Worm (Caenorhabditis elegans) whole organism, L1 larva: ENCODE results near the gene hrg-7.

Source experiments
- C16A3.4 ChIP-seq: fragments of 150-350 bp; optimal IDR thresholded peaks from 2 replicates; lab custom pipeline; 2014; ENCODE audit warnings: missing biosample characterization, missing genetic modification characterization
- F16B12.6 ChIP-seq: fragments of 150-350 bp; optimal IDR thresholded peaks from 2 replicates; lab custom pipeline; 2014; ENCODE audit warnings: missing biosample characterization, missing genetic modification characterization
- aha-1 ChIP-seq: fragments of 150-350 bp; optimal IDR thresholded peaks from 2 replicates; lab custom pipeline; 2014; ENCODE audit warnings: missing biosample characterization, missing genetic modification characterization
- ama-1 ChIP-seq: fragments of 150-350 bp; optimal IDR thresholded peaks from 2 replicates; lab custom pipeline; 2014
- blmp-1 ChIP-seq: fragments of 150-350 bp; optimal IDR thresholded peaks from 2 replicates; lab custom pipeline; 2014; ENCODE audit warnings: missing biosample characterization, missing genetic modification characterization
- ceh-88 ChIP-seq: fragments of 200-800 bp; sonication (Bioruptor generic); IDR thresholded peaks from 2 replicates; pipeline ENCODE4 v1.3.6; 2022; ENCODE audit warnings: missing genetic modification characterization, missing compliant biosample characterization
- ces-1 ChIP-seq: fragments of 150-350 bp; optimal IDR thresholded peaks from 2 replicates; lab custom pipeline; 2014; ENCODE audit warnings: missing biosample characterization, missing genetic modification reagents, missing genetic modification characterization
- dpl-1 ChIP-seq, 3 experiments: fragments of 150-350 bp in 2 of 3; sonication (generic microtip) in 1 of 3; optimal IDR thresholded peaks; 2 replicates each; lab custom pipeline; 2014 to 2017; ENCODE audit warnings: missing biosample characterization in 3 of 3, missing genetic modification characterization in 3 of 3, missing genetic modification reagents in 3 of 3
- dsc-1 ChIP-seq: sonication (generic microtip); optimal IDR thresholded peaks from 2 replicates; lab custom pipeline; 2016; ENCODE audit warnings: mild to moderate bottlenecking, missing genetic modification characterization, missing compliant biosample characterization
- efl-1 ChIP-seq, 4 experiments: fragments of 150-350 bp; optimal IDR thresholded peaks in 3 of 4; peaks in 1 of 4; 1 replicate in 1 of 4; 2 replicates in 3 of 4; lab custom pipeline; 2014; ENCODE audit warnings: missing biosample characterization in 2 of 4, missing genetic modification characterization in 2 of 4, missing genetic modification reagents in 2 of 4
- egl-13 ChIP-seq: sonication (generic microtip); optimal IDR thresholded peaks from 2 replicates; lab custom pipeline; 2016; ENCODE audit warnings: missing genotype, missing genetic modification reagents, missing genetic modification characterization, missing compliant biosample characterization
- egl-27 ChIP-seq, 2 experiments: fragments of 150-350 bp in 1 of 2; sonication (generic microtip); optimal IDR thresholded peaks; 3 replicates each; lab custom pipeline; 2017 to 2018; ENCODE audit warnings: missing biosample characterization in 2 of 2, missing genetic modification characterization in 2 of 2, missing genetic modification reagents in 2 of 2
- fkh-10 ChIP-seq: sonication (generic microtip); optimal IDR thresholded peaks from 2 replicates; lab custom pipeline; 2017; ENCODE audit warnings: missing biosample characterization, missing genetic modification reagents, missing genetic modification characterization
- fos-1 ChIP-seq: fragments of 150-350 bp; optimal IDR thresholded peaks from 2 replicates; lab custom pipeline; 2014; ENCODE audit warnings: missing biosample characterization, missing genetic modification characterization
- grh-1 ChIP-seq: fragments of 200-800 bp; sonication (Bioruptor generic); IDR thresholded peaks from 2 replicates; pipeline ENCODE4 v1.3.6; 2022; ENCODE audit warnings: missing genetic modification reagents, missing genetic modification characterization, missing compliant biosample characterization
- hlh-4 ChIP-seq: sonication (generic microtip); optimal IDR thresholded peaks from 2 replicates; lab custom pipeline; 2016; ENCODE audit warnings: mild to moderate bottlenecking, missing genetic modification characterization, missing compliant biosample characterization
- hpl-2 ChIP-seq: fragments of 150-350 bp; optimal IDR thresholded peaks from 2 replicates; lab custom pipeline; 2014; ENCODE audit warnings: missing biosample characterization, missing genetic modification reagents, missing genetic modification characterization
- irx-1 ChIP-seq: sonication (generic microtip); optimal IDR thresholded peaks from 2 replicates; lab custom pipeline; 2016; ENCODE audit warnings: missing genetic modification characterization, missing compliant biosample characterization
- lin-13 ChIP-seq: fragments of 150-350 bp; optimal IDR thresholded peaks from 2 replicates; lab custom pipeline; 2014; ENCODE audit warnings: missing biosample characterization, missing genetic modification reagents, missing genetic modification characterization
- lin-15B ChIP-seq: fragments of 150-350 bp; sonication (generic microtip); optimal IDR thresholded peaks from 3 replicates; lab custom pipeline; 2014; ENCODE audit warnings: missing biosample characterization, missing genetic modification characterization
- lir-3 ChIP-seq: sonication (generic microtip); optimal IDR thresholded peaks from 2 replicates; lab custom pipeline; 2016; ENCODE audit warnings: mild to moderate bottlenecking, missing genetic modification characterization, moderate library complexity, missing compliant biosample characterization; ENCODE audit not compliant: poor library complexity
- mab-9 ChIP-seq: fragments of 200-800 bp; sonication (Bioruptor generic); IDR thresholded peaks from 2 replicates; pipeline ENCODE4 v1.3.6; 2022; ENCODE audit warnings: missing genetic modification reagents, missing genetic modification characterization, missing compliant biosample characterization
- mef-2 ChIP-seq: fragments of 150-350 bp; optimal IDR thresholded peaks from 2 replicates; lab custom pipeline; 2014; ENCODE audit warnings: missing biosample characterization, missing genetic modification characterization
- nhr-11 ChIP-seq: fragments of 150-350 bp; optimal IDR thresholded peaks from 2 replicates; lab custom pipeline; 2014; ENCODE audit warnings: missing biosample characterization, missing genetic modification characterization
- nhr-12 ChIP-seq: sonication (generic microtip); optimal IDR thresholded peaks from 2 replicates; lab custom pipeline; 2017; ENCODE audit warnings: missing biosample characterization, missing genetic modification characterization
- nhr-237 ChIP-seq: fragments of 150-350 bp; optimal IDR thresholded peaks from 2 replicates; lab custom pipeline; 2014; ENCODE audit warnings: missing biosample characterization, missing genetic modification characterization
- nhr-28 ChIP-seq: fragments of 150-350 bp; optimal IDR thresholded peaks from 2 replicates; lab custom pipeline; 2014; ENCODE audit warnings: missing biosample characterization, missing genetic modification characterization
- nhr-47 ChIP-seq: sonication (generic microtip); optimal IDR thresholded peaks from 2 replicates; lab custom pipeline; 2016; ENCODE audit warnings: mild to moderate bottlenecking, missing genetic modification characterization, moderate library complexity, missing compliant biosample characterization
- nhr-76 ChIP-seq: sonication (generic microtip); optimal IDR thresholded peaks from 2 replicates; lab custom pipeline; 2017; ENCODE audit warnings: missing biosample characterization, missing genetic modification characterization
- nhr-85 ChIP-seq: sonication (generic microtip); peaks from one replicate; lab custom pipeline; 2016; ENCODE audit warnings: missing genetic modification characterization, inconsistent platforms, missing compliant biosample characterization
- nhr-90 ChIP-seq: sonication (generic microtip); optimal IDR thresholded peaks from 2 replicates; lab custom pipeline; 2016; ENCODE audit warnings: mild to moderate bottlenecking, missing genetic modification characterization, missing compliant biosample characterization; ENCODE audit not compliant: poor library complexity
- pqm-1 ChIP-seq: sonication (generic microtip); optimal IDR thresholded peaks from 3 replicates; lab custom pipeline; 2017; ENCODE audit warnings: missing biosample characterization, missing genetic modification characterization
- rnt-1 ChIP-seq: sonication (generic microtip); optimal IDR thresholded peaks from 2 replicates; lab custom pipeline; 2016; ENCODE audit warnings: mild to moderate bottlenecking, missing genetic modification characterization, moderate library complexity, missing compliant biosample characterization
- skn-1 ChIP-seq: fragments of 150-350 bp; optimal IDR thresholded peaks from 2 replicates; lab custom pipeline; 2014; ENCODE audit warnings: missing biosample characterization, missing genetic modification characterization
- snpc-4 ChIP-seq: fragments of 150-350 bp; optimal IDR thresholded peaks from 2 replicates; lab custom pipeline; 2014; ENCODE audit warnings: missing biosample characterization, missing genetic modification characterization
- sox-4 ChIP-seq: sonication (generic microtip); optimal IDR thresholded peaks from 2 replicates; lab custom pipeline; 2016; ENCODE audit warnings: missing genetic modification characterization, missing compliant biosample characterization
- sup-37 ChIP-seq: fragments of 200-800 bp; sonication (Bioruptor generic); optimal IDR thresholded peaks from 2 replicates; lab custom pipeline; 2018; ENCODE audit warnings: mild to moderate bottlenecking, missing genetic modification characterization, missing compliant biosample characterization
- tlp-1 ChIP-seq: fragments of 150-350 bp; optimal IDR thresholded peaks from 2 replicates; lab custom pipeline; 2014; ENCODE audit warnings: missing biosample characterization, missing genetic modification characterization
- unc-62 ChIP-seq: fragments of 150-350 bp; optimal IDR thresholded peaks from 2 replicates; lab custom pipeline; 2014; ENCODE audit warnings: missing biosample characterization, missing genetic modification reagents, missing genetic modification characterization
- unc-86 ChIP-seq: sonication (generic microtip); optimal IDR thresholded peaks from 2 replicates; lab custom pipeline; 2016; ENCODE audit warnings: missing genetic modification characterization, missing compliant biosample characterization
- unc-98 ChIP-seq: fragments of 200-800 bp; sonication (Bioruptor generic); IDR thresholded peaks from 2 replicates; pipeline ENCODE4 v1.3.6; 2022; ENCODE audit warnings: missing genetic modification characterization, missing compliant biosample characterization
- xbp-1 ChIP-seq: sonication (generic microtip); optimal IDR thresholded peaks from 2 replicates; lab custom pipeline; 2016; ENCODE audit warnings: missing genetic modification characterization, missing compliant biosample characterization
- zip-4 ChIP-seq: fragments of 200-800 bp; sonication (Bioruptor generic); optimal IDR thresholded peaks from 2 replicates; lab custom pipeline; 2018; ENCODE audit warnings: mild to moderate bottlenecking, missing genetic modification characterization, moderate library complexity, missing compliant biosample characterization
- ztf-4 ChIP-seq: fragments of 150-350 bp; optimal IDR thresholded peaks from 2 replicates; lab custom pipeline; 2014; ENCODE audit warnings: missing biosample characterization, missing genetic modification characterization

hrg-7 gene

ce11 chrV:12718622-12719021 is 23.2 kb upstream of the hrg-7 start, which contains the start of gene str-181:
Gene str-181 (minus strand): TSS chrV:12718722.
- TF ChIP-seq zip-4 (GFP tag; lab: Kevin White, UChicago) (no peak), ces-1 (GFP tag; lab: Kevin White, UChicago) (no peak), skn-1 (tag; lab: Kevin White, UChicago) (no peak), nhr-12 (tag; lab: Kevin White, UChicago) (no peak), sup-37 (no peak), egl-27 (tag; optimal IDR thresholded peaks at IDR 0.05; lab: Kevin White, UChicago) (no peak), nhr-11 (tag; lab: Kevin White, UChicago) (no peak), nhr-237 (no peak), nhr-28 (tag; lab: Kevin White, UChicago) (no peak), egl-13 (tag; lab: Kevin White, UChicago) (no peak), lin-13 (GFP tag; lab: Kevin White, UChicago) (no peak), snpc-4 (tag; lab: Kevin White, UChicago) (no peak), grh-1 (GFP tag; lab: Robert Waterston, UW) (no peak), irx-1 (tag; lab: Kevin White, UChicago) (no peak), ceh-88 (GFP tag; lab: Robert Waterston, UW) (no peak), unc-86 (tag; lab: Kevin White, UChicago) (no peak), ama-1 (lab: Kevin White, UChicago) (no peak)

ce11 chrV:12719713-12720112 is 22.1 kb upstream of the hrg-7 start, which contains the start of gene R11D1.7:
Gene R11D1.7 (plus strand): TSS chrV:12720013.
- TF ChIP-seq hlh-4 (tag; lab: Kevin White, UChicago) = peak; percentile 68
- no peak for TF ChIP-seq egl-13 (tag; lab: Kevin White, UChicago)

- TF ChIP-seq tlp-1 (tag; lab: Kevin White, UChicago) = no peak
Observed at ce11 chrV:12725893-12726292, 15.9 kb upstream of the hrg-7 start, which contains the start of gene R11D1.12. Gene R11D1.12 (minus strand): TSS chrV:12725993.

- no peak for TF ChIP-seq efl-1 (optimal IDR thresholded peaks at IDR 0.05; lab: Kevin White, UChicago)
- no peak for TF ChIP-seq efl-1 (GFP tag; optimal IDR thresholded peaks at IDR 0.05 in 1 of 2; lab: Kevin White, UChicago)
- TF ChIP-seq ztf-4 (tag; lab: Kevin White, UChicago) = no peak
- TF ChIP-seq nhr-47 (tag; lab: Kevin White, UChicago) = no peak
- TF ChIP-seq mef-2 = no peak
- no peak for TF ChIP-seq xbp-1 (tag; lab: Kevin White, UChicago)
- no peak for TF ChIP-seq lin-15B (tag; lab: Kevin White, UChicago)
- no peak for TF ChIP-seq lir-3 (tag; lab: Kevin White, UChicago)
- TF ChIP-seq C16A3.4 = no peak
Observed at ce11 chrV:12727104-12727637, 14.7 kb upstream of the hrg-7 start, which contains the start of gene R11D1.13. Gene R11D1.13 (plus strand): TSS chrV:12727154.

ce11 chrV:12728062-12728665 is 13.7 kb upstream of the hrg-7 start, which contains the start of the genes rpl-28 and mrpl-49:
Gene rpl-28 (minus strand): TSS chrV:12728112.
Gene mrpl-49 (plus strand): TSS chrV:12728631.
- TF ChIP-seq ztf-4 (tag; lab: Kevin White, UChicago) = peak; percentile 25
- no peak for TF ChIP-seq unc-98 (GFP tag; lab: Robert Waterston, UW)
- TF ChIP-seq fkh-10 (GFP tag; lab: Kevin White, UChicago) = peak; percentile 42
- TF ChIP-seq snpc-4 (tag; lab: Kevin White, UChicago) = peak; percentile 89
- no peak for TF ChIP-seq aha-1 (tag; lab: Kevin White, UChicago)
- TF ChIP-seq fos-1 (tag; lab: Kevin White, UChicago) = peak; percentile 84
- TF ChIP-seq irx-1 (tag; lab: Kevin White, UChicago) = peak; percentile 76
- peak; percentile 72 for TF ChIP-seq grh-1 (GFP tag; lab: Robert Waterston, UW)
- no peak for TF ChIP-seq unc-62
- TF ChIP-seq dsc-1 (tag; lab: Kevin White, UChicago) = peak; percentile 71
- TF ChIP-seq F16B12.6 (tag; lab: Kevin White, UChicago) = peak; percentile 62
- peak; percentile 84 for TF ChIP-seq rnt-1 (tag; lab: Kevin White, UChicago)
- TF ChIP-seq hpl-2 (GFP tag; lab: Kevin White, UChicago) = peak; percentile 23
- TF ChIP-seq nhr-90 (tag; lab: Kevin White, UChicago) = peak; percentile 82
- no peak for TF ChIP-seq nhr-76 (tag; lab: Kevin White, UChicago)
- TF ChIP-seq pqm-1 (tag; lab: Kevin White, UChicago) = no peak
- peak; percentile 21 for TF ChIP-seq sox-4 (tag; lab: Kevin White, UChicago)
- peak; percentile 83 for TF ChIP-seq blmp-1 (tag; lab: Kevin White, UChicago)
- TF ChIP-seq dpl-1 (GFP tag; optimal IDR thresholded peaks at IDR 0.05; lab: Kevin White, UChicago) = peak; percentile 80 to 87 (median 83)
- TF ChIP-seq nhr-85 (tag; lab: Kevin White, UChicago) = peak; percentile 93
- TF ChIP-seq mab-9 (GFP tag; lab: Robert Waterston, UW) = 0 out of 2 replicates have a peak, but pooled peaks have one; percentile 8
- TF ChIP-seq sup-37 = no peak
